Fruit fly (Drosophila melanogaster) whole organism, adult: ENCODE measurements around the gene Ogg1.
A peak's percentile ranks its signal among the peaks of the same experiment; 100 is the strongest.

Experiments used
- CG11617 ChIP-seq: fragments of 200-800 bp; sonication (Bioruptor generic); optimal IDR thresholded peaks from 2 replicates; lab custom pipeline; 2017; ENCODE audit warnings: mild to moderate bottlenecking, missing biosample characterization, missing genetic modification reagents, missing genetic modification characterization
- CG12768 ChIP-seq: fragments of 200-800 bp; sonication (Bioruptor generic); optimal IDR thresholded peaks from 2 replicates; lab custom pipeline; 2017; ENCODE audit warnings: missing biosample characterization, missing genetic modification characterization, mild to moderate bottlenecking, moderate library complexity, missing genetic modification reagents
- CG14711 ChIP-seq: fragments of 200-800 bp; sonication (Bioruptor generic); optimal IDR thresholded peaks from 2 replicates; lab custom pipeline; 2018; ENCODE audit warnings: missing biosample characterization, mild to moderate bottlenecking, missing genetic modification characterization, moderate library complexity
- CG1620 ChIP-seq: fragments of 200-800 bp; sonication (Bioruptor generic); optimal IDR thresholded peaks from 2 replicates; lab custom pipeline; 2016; ENCODE audit warnings: missing biosample characterization, missing genetic modification characterization
- CG33017 ChIP-seq: fragments of 200-800 bp; sonication (Bioruptor generic); optimal IDR thresholded peaks from 2 replicates; lab custom pipeline; 2018; ENCODE audit warnings: missing biosample characterization, mild to moderate bottlenecking, missing genetic modification characterization, moderate library complexity
- CG5204 ChIP-seq: fragments of 200-800 bp; sonication (Bioruptor generic); optimal IDR thresholded peaks from 2 replicates; lab custom pipeline; 2016; ENCODE audit warnings: missing biosample characterization, missing genetic modification characterization
- CG7045 ChIP-seq: fragments of 200-800 bp; sonication (Bioruptor generic); optimal IDR thresholded peaks from 2 replicates; lab custom pipeline; 2017; ENCODE audit warnings: missing biosample characterization, mild to moderate bottlenecking, missing genetic modification characterization
- CG7101 ChIP-seq: fragments of 200-800 bp; sonication (Bioruptor generic); optimal IDR thresholded peaks from 2 replicates; lab custom pipeline; 2018; ENCODE audit warnings: missing biosample characterization, mild to moderate bottlenecking, missing genetic modification characterization, moderate library complexity
- Clk ChIP-seq: fragments of 200-800 bp; sonication (Bioruptor generic); optimal IDR thresholded peaks from 2 replicates; lab custom pipeline; 2017; ENCODE audit warnings: missing biosample characterization, missing genetic modification characterization
- Crg-1 ChIP-seq: fragments of 200-800 bp; sonication (Bioruptor generic); optimal IDR thresholded peaks from 2 replicates; lab custom pipeline; 2016; ENCODE audit warnings: missing biosample characterization, missing genetic modification characterization
- Hr96 ChIP-seq: fragments of 200-800 bp; sonication (Bioruptor generic); optimal IDR thresholded peaks from 2 replicates; lab custom pipeline; 2016; ENCODE audit warnings: missing biosample characterization, missing genetic modification characterization
- Mnt ChIP-seq: fragments of 200-800 bp; sonication (Bioruptor generic); optimal IDR thresholded peaks from 2 replicates; lab custom pipeline; 2016; ENCODE audit warnings: missing biosample characterization, mild to moderate bottlenecking, missing genetic modification characterization
- bab1 ChIP-seq: fragments of 200-800 bp; sonication (Bioruptor generic); optimal IDR thresholded peaks from 3 replicates; lab custom pipeline; 2019; ENCODE audit warnings: missing biosample characterization, mild to moderate bottlenecking, missing genetic modification characterization, moderate library complexity
- cic ChIP-seq: fragments of 200-800 bp; sonication (Bioruptor generic); optimal IDR thresholded peaks from 2 replicates; lab custom pipeline; 2017; ENCODE audit warnings: missing biosample characterization, mild to moderate bottlenecking, missing genetic modification characterization, moderate library complexity
- cnc ChIP-seq, 2 experiments: fragments of >200 bp; optimal IDR thresholded peaks; 2 replicates each; lab custom pipeline; 2017
- kay ChIP-seq: fragments of 200-800 bp; sonication (Bioruptor generic); peaks from one replicate; lab custom pipeline; 2016; ENCODE audit warnings: missing biosample characterization, missing genetic modification characterization, borderline replicate concordance
- ovo ChIP-seq: fragments of 200-800 bp; sonication (Bioruptor generic); optimal IDR thresholded peaks from 2 replicates; lab custom pipeline; 2016; ENCODE audit warnings: missing biosample characterization, missing genetic modification characterization
- pad ChIP-seq: fragments of 200-800 bp; sonication (Bioruptor generic); optimal IDR thresholded peaks from 3 replicates; lab custom pipeline; 2017; ENCODE audit warnings: missing biosample characterization, missing genetic modification characterization, mild to moderate bottlenecking, moderate library complexity, missing genetic modification reagents
- tj ChIP-seq: fragments of 200-800 bp; sonication (Bioruptor generic); optimal IDR thresholded peaks from 3 replicates; lab custom pipeline; 2017; ENCODE audit warnings: missing biosample characterization, mild to moderate bottlenecking, missing genetic modification characterization, moderate library complexity
- toe ChIP-seq: fragments of 200-800 bp; sonication (Bioruptor generic); optimal IDR thresholded peaks from 2 replicates; lab custom pipeline; 2016; ENCODE audit warnings: missing biosample characterization, missing genetic modification characterization

Gene Ogg1

dm6 chrX:8694823-8695492, 4.8 kb downstream of the Ogg1 start:
- TF ChIP-seq cnc (optimal IDR thresholded peaks at IDR 0.05; lab: Kevin White, UChicago): no peak
- no peak for TF ChIP-seq pad (GFP tag; lab: Kevin White, UChicago)
- no peak for TF ChIP-seq Hr96 (GFP tag; lab: Kevin White, UChicago)
- TF ChIP-seq CG14711: no peak
- TF ChIP-seq tj (GFP tag; lab: Kevin White, UChicago): no peak
- no peak for TF ChIP-seq CG12768 (GFP tag; lab: Kevin White, UChicago)
- no peak for TF ChIP-seq kay (GFP tag; lab: Kevin White, UChicago)
- TF ChIP-seq Mnt (GFP tag; lab: Kevin White, UChicago): no peak
- no peak for TF ChIP-seq toe (GFP tag; lab: Kevin White, UChicago)
- TF ChIP-seq CG33017 (tag; lab: Kevin White, UChicago): no peak
- TF ChIP-seq CG7101: no peak
- TF ChIP-seq ovo (GFP tag; lab: Kevin White, UChicago): no peak

dm6 chrX:8696106-8696595, 6.0 kb downstream of the Ogg1 start:
- TF ChIP-seq CG5204 (GFP tag; lab: Kevin White, UChicago) (no peak), kay (GFP tag; lab: Kevin White, UChicago) (no peak), bab1 (GFP tag; lab: Kevin White, UChicago) (no peak)

- TF ChIP-seq cnc (optimal IDR thresholded peaks at IDR 0.05; lab: Kevin White, UChicago) (no peak), cic (GFP tag; lab: Kevin White, UChicago) (no peak), Hr96 (GFP tag; lab: Kevin White, UChicago) (peak; percentile 87), CG1620 (GFP tag; lab: Kevin White, UChicago) (peak; percentile 96), CG11617 (peak; percentile 71), CG14711 (peak; percentile 88), Crg-1 (GFP tag; lab: Kevin White, UChicago) (peak; percentile 94), tj (GFP tag; lab: Kevin White, UChicago) (peak; percentile 83), CG7101 (peak; percentile 89), kay (GFP tag; lab: Kevin White, UChicago) (no peak), CG12768 (GFP tag; lab: Kevin White, UChicago) (peak; percentile 42), toe (GFP tag; lab: Kevin White, UChicago) (no peak), CG7045 (peak; percentile 38), pad (GFP tag; lab: Kevin White, UChicago) (peak; percentile 88), bab1 (GFP tag; lab: Kevin White, UChicago) (peak; percentile 98), Mnt (GFP tag; lab: Kevin White, UChicago) (peak; percentile 34), ovo (GFP tag; lab: Kevin White, UChicago) (peak; percentile 33), CG33017 (tag; lab: Kevin White, UChicago) (peak; percentile 67), Clk (peak; percentile 36), CG5204 (GFP tag; lab: Kevin White, UChicago) (peak; percentile 53)
Measured at dm6 chrX:8709234-8709843, 19.2 kb downstream of the Ogg1 start, which contains the start of gene Hexo2. TSS of gene Hexo2 (plus strand) at chrX:8709652.

- peak; percentile 64 for TF ChIP-seq CG33017 (tag; lab: Kevin White, UChicago)
- peak; percentile 79 for TF ChIP-seq CG7045
- peak; percentile 97 for TF ChIP-seq CG1620 (GFP tag; lab: Kevin White, UChicago)
- peak; percentile 85 for TF ChIP-seq pad (GFP tag; lab: Kevin White, UChicago)
- peak; percentile 57 for TF ChIP-seq bab1 (GFP tag; lab: Kevin White, UChicago)
- peak; percentile 86 for TF ChIP-seq toe (GFP tag; lab: Kevin White, UChicago)
- peak; percentile 88 for TF ChIP-seq CG14711
- peak; percentile 90 for TF ChIP-seq CG11617
- TF ChIP-seq CG5204 (GFP tag; lab: Kevin White, UChicago): peak; percentile 85
- peak; percentile 75 for TF ChIP-seq Clk
- no peak for TF ChIP-seq cnc (optimal IDR thresholded peaks at IDR 0.05; lab: Kevin White, UChicago)
- TF ChIP-seq CG7101: peak; percentile 94
- no peak for TF ChIP-seq kay (GFP tag; lab: Kevin White, UChicago)
- TF ChIP-seq cic (GFP tag; lab: Kevin White, UChicago): peak; percentile 31
- TF ChIP-seq CG12768 (GFP tag; lab: Kevin White, UChicago): peak; percentile 84
- peak; percentile 95 for TF ChIP-seq ovo (GFP tag; lab: Kevin White, UChicago)
- TF ChIP-seq tj (GFP tag; lab: Kevin White, UChicago): peak; percentile 78
- peak; percentile 87 for TF ChIP-seq Crg-1 (GFP tag; lab: Kevin White, UChicago)
- TF ChIP-seq Mnt (GFP tag; lab: Kevin White, UChicago): peak; percentile 99
- TF ChIP-seq Hr96 (GFP tag; lab: Kevin White, UChicago): peak; percentile 90
Measured at dm6 chrX:8714064-8715046, 24.2 kb downstream of the Ogg1 start, which contains the start of the genes CG2004 and CG1785. TSS of gene CG2004 (minus strand) at chrX:8714924. TSS of gene CG1785 (plus strand) at chrX:8714936.

- TF ChIP-seq Crg-1 (GFP tag; lab: Kevin White, UChicago) (peak; percentile 21), CG7045 (no peak), CG12768 (GFP tag; lab: Kevin White, UChicago) (no peak), toe (GFP tag; lab: Kevin White, UChicago) (peak; percentile 21), tj (GFP tag; lab: Kevin White, UChicago) (peak; percentile 72), CG33017 (tag; lab: Kevin White, UChicago) (no peak), cnc (optimal IDR thresholded peaks at IDR 0.05; lab: Kevin White, UChicago) (no peak), CG1620 (GFP tag; lab: Kevin White, UChicago) (peak; percentile 7), CG11617 (peak; percentile 28), CG14711 (peak; percentile 5), CG7101 (no peak), Hr96 (GFP tag; lab: Kevin White, UChicago) (no peak), ovo (GFP tag; lab: Kevin White, UChicago) (no peak), bab1 (GFP tag; lab: Kevin White, UChicago) (peak; percentile 16), Mnt (GFP tag; lab: Kevin White, UChicago) (peak; percentile 97), pad (GFP tag; lab: Kevin White, UChicago) (no peak), cic (GFP tag; lab: Kevin White, UChicago) (no peak), CG5204 (GFP tag; lab: Kevin White, UChicago) (peak; percentile 8)
Measured at dm6 chrX:8720213-8720612, 30.1 kb downstream of the Ogg1 start, which contains the start of gene CG1789. TSS of gene CG1789 (plus strand) at chrX:8720520.
